Worm (Caenorhabditis elegans) whole organism, young adult: Measurements from ENCODE around the gene col-133.

Experiments
- C06A6.2 ChIP-seq: fragments of 200-800 bp; sonication (Bioruptor generic); conservative IDR thresholded peaks from 2 replicates; pipeline ENCODE4 v1.3.6; 2022; ENCODE audit warnings: missing genetic modification characterization, missing compliant biosample characterization
- attf-5 ChIP-seq: fragments of 200-800 bp; sonication (Bioruptor generic); optimal IDR thresholded peaks from 2 replicates; lab custom pipeline; 2018; ENCODE audit warnings: mild to moderate bottlenecking, missing genetic modification characterization, missing compliant biosample characterization
- ceh-91 ChIP-seq: fragments of 200-800 bp; sonication (Bioruptor generic); IDR thresholded peaks from 2 replicates; pipeline ENCODE4 v1.3.6; 2022; ENCODE audit warnings: missing genetic modification reagents, missing genetic modification characterization, missing compliant biosample characterization
- gei-17 ChIP-seq: fragments of 200-800 bp; sonication (Bioruptor generic); optimal IDR thresholded peaks from 2 replicates; lab custom pipeline; 2018; ENCODE audit warnings: mild to moderate bottlenecking, missing genetic modification characterization, missing compliant biosample characterization
- hrde-1 ChIP-seq: sonication (generic microtip); optimal IDR thresholded peaks from 2 replicates; lab custom pipeline; 2016; ENCODE audit warnings: missing genetic modification characterization, mild to moderate bottlenecking, missing compliant biosample characterization, moderate library complexity, missing genotype, missing genetic modification reagents, borderline replicate concordance
- let-607 ChIP-seq, 2 experiments: fragments of 200-800 bp in 1 of 2; sonication (Bioruptor generic) in 1 of 2; sonication (generic microtip) in 1 of 2; optimal IDR thresholded peaks; 2 replicates each; lab custom pipeline; 2016 to 2018; ENCODE audit warnings: mild to moderate bottlenecking in 2 of 2, missing compliant biosample characterization in 2 of 2, missing genetic modification characterization in 2 of 2, moderate library complexity in 2 of 2, missing genotype in 1 of 2
- lin-54 ChIP-seq: fragments of 200-800 bp; sonication (Bioruptor generic); optimal IDR thresholded peaks from 2 replicates; lab custom pipeline; 2018; ENCODE audit warnings: mild to moderate bottlenecking, missing genetic modification characterization, missing compliant biosample characterization
- nhr-80 ChIP-seq: sonication (generic microtip); optimal IDR thresholded peaks from 2 replicates; lab custom pipeline; 2016; ENCODE audit warnings: missing genetic modification characterization, missing compliant biosample characterization
- rcor-1 ChIP-seq: fragments of 200-800 bp; sonication (Bioruptor generic); IDR thresholded peaks from 2 replicates; pipeline ENCODE4 v1.3.6; 2022; ENCODE audit warnings: missing genetic modification reagents, missing genetic modification characterization, missing compliant biosample characterization
- tbx-9 ChIP-seq: sonication (generic microtip); optimal IDR thresholded peaks from 2 replicates; lab custom pipeline; 2016; ENCODE audit warnings: borderline replicate concordance, missing genetic modification characterization, inconsistent platforms, missing compliant biosample characterization
- ztf-3 ChIP-seq: fragments of 200-800 bp; sonication (Bioruptor generic); optimal IDR thresholded peaks from 2 replicates; lab custom pipeline; 2018; ENCODE audit warnings: mild to moderate bottlenecking, missing genetic modification characterization, missing compliant biosample characterization

Gene col-133

ce11 chrIV:14050900-14051299, 48.3 kb downstream of the col-133 start, which contains the start of gene semo-1:
TSS of gene semo-1 (plus strand) at chrIV:14051200.
- TF ChIP-seq rcor-1 (GFP tag; lab: Robert Waterston, UW) = no peak
- no peak for TF ChIP-seq attf-5 (GFP tag; lab: Kevin White, UChicago)
- no peak for TF ChIP-seq gei-17 (GFP tag; lab: Kevin White, UChicago)
- TF ChIP-seq nhr-80 = no peak
- no peak for TF ChIP-seq let-607 (tag; optimal IDR thresholded peaks at IDR 0.05; lab: Kevin White, UChicago)
- TF ChIP-seq lin-54 = no peak
- TF ChIP-seq ztf-3 (GFP tag; lab: Kevin White, UChicago) = no peak
- no peak for TF ChIP-seq hrde-1 (tag; lab: Kevin White, UChicago)
- TF ChIP-seq ceh-91 = no peak
- TF ChIP-seq C06A6.2 (GFP tag; lab: Robert Waterston, UW) = no peak

ce11 chrIV:14050442-14050841, 48.7 kb downstream of the col-133 start:
- TF ChIP-seq nhr-80 (peak; percentile 27), tbx-9 (tag; lab: Kevin White, UChicago) (no peak)
- TF ChIP-seq, all 124 proteins: peak for 1
